Worm (Caenorhabditis elegans) whole organism, midembryonic: Measurements from ENCODE around the gene F11A5.18.

Source experiments
- T22C8.4 ChIP-seq: fragments of 200-800 bp; sonication (Bioruptor generic); IDR thresholded peaks from 2 replicates; pipeline ENCODE4 v1.3.6; 2022; ENCODE audit warnings: missing genetic modification characterization, missing compliant biosample characterization
- flt-1 ChIP-seq: fragments of 200-800 bp; sonication (Bioruptor generic); IDR thresholded peaks from 2 replicates; pipeline ENCODE4 v1.3.6; 2022; ENCODE audit warnings: missing genetic modification characterization, missing compliant biosample characterization
- med-1 ChIP-seq: sonication (generic microtip); optimal IDR thresholded peaks from 2 replicates; lab custom pipeline; 2017; ENCODE audit warnings: missing genetic modification characterization, mild to moderate bottlenecking, missing compliant biosample characterization, antibody characterized with exemption, missing genetic modification reagents; ENCODE audit not compliant: insufficient read depth
- tab-1 ChIP-seq: fragments of 200-800 bp; sonication (Bioruptor generic); IDR thresholded peaks from 2 replicates; pipeline ENCODE4 v1.3.6; 2022; ENCODE audit warnings: missing genetic modification characterization, missing compliant biosample characterization
- ztf-23 ChIP-seq: fragments of 200-800 bp; sonication (Bioruptor generic); IDR thresholded peaks from 2 replicates; pipeline ENCODE4 v1.3.6; 2022; ENCODE audit warnings: missing genetic modification reagents, missing genetic modification characterization, missing compliant biosample characterization

DNA sequence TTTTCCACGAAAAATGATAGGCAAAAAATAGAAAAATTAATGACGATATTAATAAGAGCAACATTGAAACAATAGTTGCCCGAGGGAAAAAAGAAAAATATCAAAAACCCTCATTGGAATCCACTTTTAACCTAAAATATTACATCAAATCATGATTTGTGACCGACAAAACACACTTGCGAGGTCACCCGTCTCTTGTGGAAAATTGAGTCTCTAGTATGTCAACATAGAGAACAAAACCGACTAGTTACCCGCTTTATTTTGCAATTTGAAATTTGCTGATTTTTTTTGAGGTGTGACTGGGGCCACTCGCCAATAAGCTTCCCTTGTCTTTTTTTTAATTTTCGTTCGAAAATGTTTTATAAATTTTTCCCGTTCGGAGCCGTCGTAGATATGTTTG lies 27.0 kb upstream of the F11A5.18 start, which contains the start of gene cyp-33D1:
- no peak for TF ChIP-seq flt-1 (GFP tag; lab: Robert Waterston, UW)
- TF ChIP-seq tab-1 (GFP tag; lab: Robert Waterston, UW), result no peak
- no peak for TF ChIP-seq T22C8.4 (GFP tag; lab: Robert Waterston, UW)
- TF ChIP-seq med-1 (GFP tag; lab: Kevin White, UChicago), result no peak
- TF ChIP-seq ztf-23 (GFP tag; lab: Robert Waterston, UW), result no peak
